Fruit fly (Drosophila melanogaster) whole organism, embryonic: ENCODE measurements around the gene CG10602.

ENCODE experiments used
- Antp ChIP-seq: fragments of 200-800 bp; sonication (Bioruptor generic); optimal IDR thresholded peaks from 3 replicates; lab custom pipeline; 2016; ENCODE audit warnings: missing biosample characterization, missing genetic modification characterization
- Asciz ChIP-seq: fragments of 200-800 bp; sonication (Bioruptor generic); optimal IDR thresholded peaks from 2 replicates; lab custom pipeline; 2017; ENCODE audit warnings: missing biosample characterization, mild to moderate bottlenecking, missing genetic modification characterization, missing genetic modification reagents
- Blimp-1 ChIP-seq: fragments of 200-800 bp; sonication (Bioruptor generic); optimal IDR thresholded peaks from 3 replicates; lab custom pipeline; 2018; ENCODE audit warnings: missing biosample characterization, missing genetic modification characterization, mild to moderate bottlenecking, moderate library complexity, missing genetic modification reagents
- CG10979 ChIP-seq: fragments of 200-800 bp; sonication (Bioruptor generic); optimal IDR thresholded peaks from 2 replicates; lab custom pipeline; 2018; ENCODE audit warnings: missing biosample characterization, mild to moderate bottlenecking, missing genetic modification characterization, moderate library complexity
- CG13894 ChIP-seq: fragments of 200-800 bp; sonication (Bioruptor generic); optimal IDR thresholded peaks from 3 replicates; lab custom pipeline; 2018; ENCODE audit warnings: missing biosample characterization, mild to moderate bottlenecking, missing genetic modification characterization, moderate library complexity
- CG14050 ChIP-seq: fragments of 200-800 bp; sonication (Bioruptor generic); IDR thresholded peaks from 3 replicates; pipeline ENCODE4 v1.3.6; 2022; ENCODE audit warnings: missing biosample characterization, missing genetic modification characterization
- CG14710 ChIP-seq: fragments of 200-800 bp; sonication (Bioruptor generic); optimal IDR thresholded peaks from 3 replicates; lab custom pipeline; 2019; ENCODE audit warnings: missing biosample characterization, mild to moderate bottlenecking, missing genetic modification characterization, moderate library complexity
- CG14965 ChIP-seq: fragments of 200-800 bp; sonication (Bioruptor generic); optimal IDR thresholded peaks from 2 replicates; lab custom pipeline; 2016; ENCODE audit warnings: missing biosample characterization, missing genetic modification characterization, borderline replicate concordance
- CG17186 ChIP-seq: fragments of 200-800 bp; sonication (Bioruptor generic); optimal IDR thresholded peaks from 3 replicates; lab custom pipeline; 2017; ENCODE audit warnings: missing biosample characterization, missing genetic modification reagents, missing genetic modification characterization
- CG17359 ChIP-seq: fragments of 200-800 bp; sonication (Bioruptor generic); optimal IDR thresholded peaks from 3 replicates; lab custom pipeline; 2018; ENCODE audit warnings: missing biosample characterization, mild to moderate bottlenecking, missing genetic modification characterization, moderate library complexity
- CG17912 ChIP-seq: fragments of 200-800 bp; sonication (Bioruptor generic); optimal IDR thresholded peaks from 2 replicates; lab custom pipeline; 2018; ENCODE audit warnings: missing biosample characterization, mild to moderate bottlenecking, missing genetic modification characterization
- CG18599 ChIP-seq: fragments of 200-800 bp; sonication (Bioruptor generic); optimal IDR thresholded peaks from 3 replicates; lab custom pipeline; 2017; ENCODE audit warnings: missing biosample characterization, missing genetic modification characterization, mild to moderate bottlenecking, moderate library complexity, missing genetic modification reagents
- CG30020 ChIP-seq: fragments of 200-800 bp; optimal IDR thresholded peaks from 2 replicates; lab custom pipeline; 2019; ENCODE audit warnings: missing biosample characterization, mild to moderate bottlenecking, missing genetic modification characterization, moderate library complexity
- CG32532 ChIP-seq: fragments of 200-800 bp; sonication (Bioruptor generic); IDR thresholded peaks from 2 replicates; pipeline ENCODE4 v1.3.6; 2022; ENCODE audit warnings: missing biosample characterization, missing genetic modification characterization
- CG32767 ChIP-seq: fragments of 200-800 bp; sonication (Bioruptor generic); IDR thresholded peaks from 2 replicates; pipeline ENCODE4 v1.3.6; 2022; ENCODE audit warnings: missing biosample characterization, missing genetic modification characterization
- CG3726 ChIP-seq: fragments of 200-800 bp; sonication (Bioruptor generic); IDR thresholded peaks from 3 replicates; pipeline ENCODE4, ENCODE4 v1.3.6; 2022; ENCODE audit warnings: missing biosample characterization, missing genetic modification characterization
- CG4328 ChIP-seq: fragments of 200-800 bp; sonication (Bioruptor generic); optimal IDR thresholded peaks from 3 replicates; lab custom pipeline; 2017; ENCODE audit warnings: missing biosample characterization, missing genetic modification reagents, missing genetic modification characterization
- CG6689 ChIP-seq: fragments of 200-800 bp; sonication (Bioruptor generic); IDR thresholded peaks from 2 replicates; pipeline ENCODE4 v1.3.6; 2022; ENCODE audit warnings: missing biosample characterization, missing genetic modification characterization
- CG6854 ChIP-seq: fragments of 200-800 bp; sonication (Bioruptor generic); optimal IDR thresholded peaks from 3 replicates; lab custom pipeline; 2017; ENCODE audit warnings: missing biosample characterization, mild to moderate bottlenecking, missing genetic modification characterization
- Dad ChIP-seq: fragments of 200-800 bp; sonication (Bioruptor generic); optimal IDR thresholded peaks from 3 replicates; lab custom pipeline; 2016; ENCODE audit warnings: missing biosample characterization, missing genetic modification characterization
- E2f1 ChIP-seq: fragments of 200-800 bp; sonication (Bioruptor generic); IDR thresholded peaks from 2 replicates; pipeline ENCODE4 v1.3.6; 2022; ENCODE audit warnings: missing biosample characterization, missing genetic modification characterization
- Fer3 ChIP-seq: fragments of 200-800 bp; sonication (Bioruptor generic); optimal IDR thresholded peaks from 2 replicates; lab custom pipeline; 2018; ENCODE audit warnings: missing biosample characterization, mild to moderate bottlenecking, missing genetic modification characterization, moderate library complexity
- Gsc ChIP-seq: fragments of 200-800 bp; sonication (Bioruptor generic); IDR thresholded peaks from 2 replicates; pipeline ENCODE4 v1.3.6; 2022; ENCODE audit warnings: missing biosample characterization, missing genetic modification characterization
- HLH3B ChIP-seq: fragments of 200-800 bp; sonication (Bioruptor generic); IDR thresholded peaks from 2 replicates; pipeline ENCODE4 v1.3.6; 2022; ENCODE audit warnings: missing biosample characterization, missing genetic modification characterization
- HmgD ChIP-seq: fragments of 200-800 bp; sonication (Bioruptor generic); optimal IDR thresholded peaks from 3 replicates; lab custom pipeline; 2016; ENCODE audit warnings: missing biosample characterization, missing genetic modification characterization
- Jarid2 ChIP-seq: fragments of 200-800 bp; sonication (Bioruptor generic); optimal IDR thresholded peaks from 3 replicates; lab custom pipeline; 2017; ENCODE audit warnings: mild to moderate bottlenecking, missing biosample characterization, missing genetic modification reagents, missing genetic modification characterization
- Lhr ChIP-seq: fragments of 200-800 bp; sonication (Bioruptor generic); optimal IDR thresholded peaks from 3 replicates; lab custom pipeline; 2017; ENCODE audit warnings: mild to moderate bottlenecking, missing biosample characterization, missing genetic modification reagents, missing genetic modification characterization
- Med ChIP-seq: fragments of 200-800 bp; sonication (Bioruptor generic); peaks from one replicate; lab custom pipeline; 2016; ENCODE audit warnings: missing biosample characterization, missing genetic modification characterization, mild to moderate bottlenecking, inconsistent platforms, moderate library complexity
- NC2β ChIP-seq: fragments of 200-800 bp; sonication (Bioruptor generic); optimal IDR thresholded peaks from 2 replicates; lab custom pipeline; 2016; ENCODE audit warnings: missing biosample characterization, missing genetic modification characterization
- Pdp1 ChIP-seq, 2 experiments: fragments of 200-800 bp; sonication (Bioruptor generic); optimal IDR thresholded peaks; 3 replicates each; lab custom pipeline; 2016; ENCODE audit warnings: missing biosample characterization in 2 of 2, missing genetic modification characterization in 2 of 2, mild to moderate bottlenecking in 1 of 2, moderate library complexity in 1 of 2
- Rfx ChIP-seq: fragments of 200-800 bp; sonication (Bioruptor generic); IDR thresholded peaks from 2 replicates; pipeline ENCODE4 v1.3.6; 2022; ENCODE audit warnings: missing biosample characterization, missing genetic modification characterization
- Six4 ChIP-seq: fragments of 200-800 bp; sonication (Bioruptor generic); optimal IDR thresholded peaks from 2 replicates; lab custom pipeline; 2016; ENCODE audit warnings: missing biosample characterization, missing genetic modification characterization
- Ssrp ChIP-seq: fragments of 200-800 bp; sonication (Bioruptor generic); optimal IDR thresholded peaks from 2 replicates; lab custom pipeline; 2018; ENCODE audit warnings: missing biosample characterization, mild to moderate bottlenecking, missing genetic modification characterization, moderate library complexity
- Usf ChIP-seq: fragments of 200-800 bp; sonication (Bioruptor generic); optimal IDR thresholded peaks from 2 replicates; lab custom pipeline; 2017; ENCODE audit warnings: missing genotype, missing biosample characterization, missing genetic modification characterization
- Xbp1 ChIP-seq: fragments of 200-800 bp; sonication (Bioruptor generic); optimal IDR thresholded peaks from 3 replicates; lab custom pipeline; 2016; ENCODE audit warnings: missing biosample characterization, mild to moderate bottlenecking, missing genetic modification characterization
- al ChIP-seq: fragments of 200-800 bp; sonication (Bioruptor generic); IDR thresholded peaks from 2 replicates; pipeline ENCODE4 v1.3.6; 2022; ENCODE audit warnings: missing biosample characterization, missing genetic modification characterization
- bigmax ChIP-seq: fragments of 200-800 bp; sonication (Bioruptor generic); optimal IDR thresholded peaks from 2 replicates; lab custom pipeline; 2018; ENCODE audit warnings: missing biosample characterization, mild to moderate bottlenecking, missing genetic modification characterization
- gem ChIP-seq: fragments of 200-800 bp; sonication (Bioruptor generic); optimal IDR thresholded peaks from 2 replicates; lab custom pipeline; 2019; ENCODE audit warnings: missing biosample characterization, mild to moderate bottlenecking, missing genetic modification characterization, moderate library complexity
- jing ChIP-seq: fragments of 200-800 bp; sonication (Bioruptor generic); optimal IDR thresholded peaks from 2 replicates; lab custom pipeline; 2018; ENCODE audit warnings: missing biosample characterization, mild to moderate bottlenecking, missing genetic modification characterization
- nau ChIP-seq: fragments of 200-800 bp; sonication (Bioruptor generic); optimal IDR thresholded peaks from 3 replicates; lab custom pipeline; 2017; ENCODE audit warnings: missing biosample characterization, mild to moderate bottlenecking, missing genetic modification characterization, missing genetic modification reagents
- peb ChIP-seq: fragments of 200-800 bp; sonication (Bioruptor generic); IDR thresholded peaks from 2 replicates; pipeline ENCODE4 v1.3.6; 2022; ENCODE audit warnings: missing biosample characterization, missing genetic modification characterization
- pita ChIP-seq: fragments of 200-800 bp; sonication (Bioruptor generic); optimal IDR thresholded peaks from 2 replicates; lab custom pipeline; 2017; ENCODE audit warnings: missing biosample characterization, mild to moderate bottlenecking, missing genetic modification characterization
- pzg ChIP-seq: fragments of 200-800 bp; sonication (Bioruptor generic); optimal IDR thresholded peaks from 3 replicates; lab custom pipeline; 2018; ENCODE audit warnings: missing biosample characterization, mild to moderate bottlenecking, missing genetic modification characterization, moderate library complexity
- row ChIP-seq: fragments of 200-800 bp; sonication (Bioruptor generic); IDR thresholded peaks from 3 replicates; pipeline ENCODE4 v1.3.6; 2022; ENCODE audit warnings: missing biosample characterization, missing genetic modification characterization
- sens ChIP-seq: fragments of 200-800 bp; sonication (Bioruptor generic); peaks from one replicate; lab custom pipeline; 2016; ENCODE audit warnings: missing biosample characterization, missing genetic modification characterization
- sisA ChIP-seq: fragments of 200-800 bp; sonication (Bioruptor generic); IDR thresholded peaks from 2 replicates; pipeline ENCODE4 v1.3.6; 2022; ENCODE audit warnings: missing biosample characterization, missing genetic modification characterization
- slp2 ChIP-seq: fragments of 200-800 bp; sonication (Bioruptor generic); optimal IDR thresholded peaks from 2 replicates; lab custom pipeline; 2016; ENCODE audit warnings: missing biosample characterization, missing genetic modification characterization
- trem ChIP-seq: fragments of 200-800 bp; optimal IDR thresholded peaks from 3 replicates; lab custom pipeline; 2019; ENCODE audit warnings: missing biosample characterization, mild to moderate bottlenecking, missing genetic modification characterization, moderate library complexity
- zf30C ChIP-seq: fragments of 200-800 bp; sonication (Bioruptor generic); optimal IDR thresholded peaks from 3 replicates; lab custom pipeline; 2018; ENCODE audit warnings: missing biosample characterization, mild to moderate bottlenecking, missing genetic modification characterization

Gene CG10602

DNA sequence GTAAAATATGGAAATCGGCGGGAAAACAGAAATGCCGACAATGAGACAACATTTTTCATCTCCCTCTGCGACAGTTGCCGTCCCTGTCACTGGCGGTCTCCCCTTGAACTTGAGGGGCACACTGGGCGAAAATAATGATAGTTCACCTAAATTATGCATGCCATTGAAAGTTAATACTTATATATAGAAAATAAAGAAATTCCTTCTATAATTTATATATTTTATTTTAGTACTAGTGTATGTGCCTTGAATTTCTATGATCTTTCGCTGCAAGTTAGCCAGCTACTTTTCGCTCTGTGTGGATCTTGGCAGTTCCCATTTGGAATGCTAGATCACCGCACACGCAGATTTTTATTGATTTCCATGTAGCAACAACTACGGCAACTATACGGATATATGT is 47.6 kb upstream of the CG10602 start (continued):
- TF ChIP-seq CG32532, result peak; percentile 40; the same call in 1 of the 2 replicates
- TF ChIP-seq CG17359 (tag; lab: Kevin White, UChicago), result peak; percentile 53
- TF ChIP-seq Fer3, result peak; percentile 18
- peak; percentile 52; the same call in 1 of the 2 replicates for TF ChIP-seq sisA (GFP tag; lab: Robert Waterston, UW)
- no peak for TF ChIP-seq Dad (GFP tag; lab: Kevin White, UChicago)
- TF ChIP-seq HmgD (GFP tag; lab: Kevin White, UChicago), result no peak
- peak; percentile 11 for TF ChIP-seq zf30C (GFP tag; lab: Kevin White, UChicago)
- TF ChIP-seq Six4 (GFP tag; lab: Kevin White, UChicago), result peak; percentile 26
- no peak for TF ChIP-seq CG17186 (GFP tag; lab: Kevin White, UChicago)
- TF ChIP-seq CG14965, result no peak
- TF ChIP-seq CG4328 (GFP tag; lab: Kevin White, UChicago), result no peak
- peak; percentile 36; the same call in 1 of the 2 replicates for TF ChIP-seq HLH3B (GFP tag; lab: Robert Waterston, UW)
- peak; percentile 63 for TF ChIP-seq Ssrp
- TF ChIP-seq peb (GFP tag; lab: Robert Waterston, UW), result peak; percentile 37; the same call in 1 of the 2 replicates
- peak; percentile 70 for TF ChIP-seq CG6689
- TF ChIP-seq CG17912 (GFP tag; lab: Kevin White, UChicago), result no peak
- peak; percentile 44 for TF ChIP-seq trem (tag; lab: Kevin White, UChicago)
- TF ChIP-seq Gsc (GFP tag; lab: Robert Waterston, UW), result no peak
- no peak for TF ChIP-seq CG13894 (tag; lab: Kevin White, UChicago)
- TF ChIP-seq sens (GFP tag; lab: Kevin White, UChicago), result peak; percentile 67
- TF ChIP-seq nau (GFP tag; lab: Kevin White, UChicago), result no peak
- TF ChIP-seq CG10979 (tag; lab: Kevin White, UChicago), result peak; percentile 78
- no peak for TF ChIP-seq CG30020 (tag; lab: Kevin White, UChicago)
- TF ChIP-seq CG14050 (GFP tag; lab: Robert Waterston, UW), result no peak
- TF ChIP-seq Antp (GFP tag; lab: Kevin White, UChicago), result no peak
- TF ChIP-seq Rfx (GFP tag; lab: Robert Waterston, UW), result peak; percentile 47; the same call in 1 of the 2 replicates
- no peak for TF ChIP-seq gem
- peak; percentile 55 for TF ChIP-seq Med (GFP tag; lab: Kevin White, UChicago)
- no peak for TF ChIP-seq jing (GFP tag; lab: Kevin White, UChicago)
- peak; percentile 67 for TF ChIP-seq CG14710
- no peak for TF ChIP-seq CG3726 (GFP tag; lab: Robert Waterston, UW)
- TF ChIP-seq Jarid2 (GFP tag; lab: Kevin White, UChicago), result peak; percentile 36
- no peak for TF ChIP-seq bigmax (GFP tag; lab: Kevin White, UChicago)
- TF ChIP-seq pita (GFP tag; lab: Kevin White, UChicago), result no peak
- TF ChIP-seq CG6854 (GFP tag; lab: Kevin White, UChicago), result no peak
- no peak for TF ChIP-seq CG32767

DNA sequence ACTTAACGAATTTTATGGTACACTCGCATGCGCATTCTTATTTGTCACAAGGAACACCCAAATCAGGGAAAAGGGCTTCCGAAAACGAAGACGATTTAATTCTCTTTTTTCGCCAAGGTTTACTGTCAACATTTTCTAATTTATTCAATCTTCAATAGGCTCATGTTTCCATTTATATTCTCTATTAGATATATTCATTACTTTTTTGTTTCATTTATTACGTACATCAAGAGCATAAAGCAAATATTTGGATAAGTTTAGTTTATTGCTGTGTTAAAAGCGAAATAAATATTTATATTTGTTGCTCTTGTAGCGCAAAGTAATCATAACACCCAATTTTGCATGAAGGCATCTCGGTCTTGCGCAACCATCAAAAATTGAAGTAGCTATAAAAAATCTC is 41.9 kb upstream of the CG10602 start:
- TF ChIP-seq sens (GFP tag; lab: Kevin White, UChicago) (peak; percentile 48), Pdp1 (GFP tag; optimal IDR thresholded peaks at IDR 0.05; lab: Kevin White, UChicago) (peak in 1 of 2 experiments; percentile 5), CG18599 (GFP tag; lab: Kevin White, UChicago) (no peak)

dm6 chr2L:18899862-18900261 is 40.8 kb upstream of the CG10602 start:
- no peak for TF ChIP-seq pzg
- TF ChIP-seq peb (GFP tag; lab: Robert Waterston, UW), result peak; percentile 36; the same call in 1 of the 2 replicates
- TF ChIP-seq Xbp1 (GFP tag; lab: Kevin White, UChicago), result peak; percentile 56
- peak; percentile 19 to 58 for TF ChIP-seq Pdp1 (GFP tag; optimal IDR thresholded peaks at IDR 0.05; lab: Kevin White, UChicago)
- TF ChIP-seq HLH3B (GFP tag; lab: Robert Waterston, UW), result 0 out of 2 replicates have a peak, but pooled peaks have one; percentile 42
- TF ChIP-seq Lhr (GFP tag; lab: Kevin White, UChicago), result no peak
- TF ChIP-seq slp2 (GFP tag; lab: Kevin White, UChicago), result no peak
- TF ChIP-seq CG6689, result peak; percentile 62
- TF ChIP-seq NC2β (GFP tag; lab: Kevin White, UChicago), result peak; percentile 24
- no peak for TF ChIP-seq al (GFP tag; lab: Robert Waterston, UW)
- TF ChIP-seq Asciz (GFP tag; lab: Kevin White, UChicago), result peak; percentile 44
- TF ChIP-seq Usf (GFP tag; lab: Kevin White, UChicago), result peak; percentile 21
- peak; percentile 68 for TF ChIP-seq row (GFP tag; lab: Robert Waterston, UW)
- no peak for TF ChIP-seq E2f1 (GFP tag; lab: Robert Waterston, UW)
- peak; percentile 71 for TF ChIP-seq Blimp-1
